Worm (Caenorhabditis elegans) whole organism, dauer: ENCODE data around the gene Y37D8A.29.

ENCODE experiments used
- unc-62 ChIP-seq: sonication (generic microtip); optimal IDR thresholded peaks from 2 replicates; lab custom pipeline; 2017; ENCODE audit warnings: missing biosample characterization, missing genetic modification reagents, missing genetic modification characterization

The Y37D8A.29 gene

DNA sequence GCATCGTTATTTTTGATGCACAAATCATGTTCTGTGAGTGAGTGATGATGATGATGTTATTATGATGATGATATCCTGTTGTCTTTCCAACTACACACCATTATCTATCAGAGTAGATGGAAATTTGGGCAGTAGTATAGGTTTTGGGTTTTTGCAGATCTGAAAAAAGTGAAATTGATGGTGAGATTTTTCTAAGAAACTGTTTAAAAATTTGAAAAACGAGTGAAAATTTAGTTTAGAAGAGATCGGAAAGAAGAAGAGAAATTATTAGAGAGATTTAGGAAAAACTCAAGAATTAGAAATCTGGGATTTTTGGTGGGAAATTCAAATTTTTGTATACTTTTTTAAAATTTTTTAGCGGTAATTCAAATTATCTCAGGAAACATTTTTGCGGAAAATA, at the start of gene Y37D8A.29, which contains the start of gene unc-71:
Y37D8A.29 (minus strand) TSS at position 101 of the 400 bp plus-strand sequence.
unc-71 (minus strand) TSS at position 159 of the 400 bp plus-strand sequence.
- TF ChIP-seq unc-62 (GFP tag; lab: Kevin White, UChicago) = no peak

DNA sequence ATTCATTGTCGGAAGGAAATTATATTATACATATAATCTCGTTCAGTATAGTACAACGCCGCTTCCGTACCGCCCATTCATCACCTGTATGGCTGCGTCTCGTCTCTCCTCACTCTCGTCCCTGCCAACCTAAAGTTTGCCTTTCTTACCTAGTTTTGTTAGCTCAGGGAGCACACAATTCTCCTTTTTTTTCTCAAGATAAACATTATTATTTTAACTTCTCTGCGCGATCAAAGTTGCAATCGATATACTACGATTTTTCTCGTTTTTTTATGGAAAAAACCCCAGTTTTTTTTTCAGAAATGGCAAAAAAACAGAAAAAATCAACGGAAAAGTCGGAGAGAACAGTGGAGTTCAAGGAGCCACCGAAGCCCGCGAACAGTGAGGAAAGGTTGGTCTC, 42.9 kb upstream of the Y37D8A.29 start, which contains the start of gene epg-3:
epg-3 (plus strand) TSS at position 301 of the 400 bp plus-strand sequence.
- TF ChIP-seq unc-62 (GFP tag; lab: Kevin White, UChicago) = no peak

DNA sequence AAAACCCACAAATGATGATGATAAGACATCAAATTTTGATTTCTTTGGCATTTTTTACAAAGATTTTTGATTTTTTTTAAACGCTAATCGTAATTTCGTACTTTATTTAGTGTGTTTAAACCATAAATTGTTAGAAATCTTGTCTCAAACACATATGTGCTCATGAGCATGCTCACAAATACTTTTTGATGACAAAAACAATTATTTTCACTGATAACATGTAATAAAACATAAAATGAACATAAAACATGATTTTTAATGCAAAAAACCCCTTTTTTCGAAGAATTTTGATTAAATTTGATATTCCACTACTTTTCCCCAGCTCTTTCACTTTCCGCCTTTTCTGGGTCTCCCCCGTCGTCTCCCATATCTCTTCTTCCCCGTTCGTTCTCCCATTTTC, 41.3 kb upstream of the Y37D8A.29 start:
- TF ChIP-seq unc-62 (GFP tag; lab: Kevin White, UChicago) = no peak

DNA sequence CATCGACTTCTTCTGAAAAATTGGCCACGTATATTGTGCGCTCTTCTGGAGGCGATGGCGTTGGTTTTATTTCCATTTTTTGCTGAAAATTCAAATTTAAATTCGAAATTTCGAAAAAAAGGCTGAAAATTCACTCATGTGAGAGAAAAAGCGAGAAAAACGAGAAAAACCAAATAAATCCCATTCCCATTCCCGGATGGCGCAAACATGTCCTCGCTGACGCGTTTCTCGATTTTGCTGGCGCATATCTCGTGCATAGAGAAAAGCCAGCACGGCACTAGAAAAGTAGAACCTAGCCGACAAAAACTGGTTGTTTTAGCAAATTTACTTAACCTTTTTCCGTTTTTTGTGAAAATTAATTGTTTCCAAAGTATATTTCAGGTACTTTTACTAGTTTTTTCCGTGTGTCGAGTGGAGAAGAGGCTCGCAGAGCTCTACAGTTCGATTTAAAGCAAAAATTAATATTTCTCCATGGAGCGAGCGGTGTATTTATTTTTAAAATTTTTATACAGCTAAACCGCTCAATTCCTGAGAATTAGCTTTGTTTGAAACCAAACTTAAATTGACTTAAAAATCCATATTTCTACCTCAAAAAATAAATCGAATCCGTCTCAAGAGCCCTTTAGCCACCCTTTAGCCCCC, 40.4 kb upstream of the Y37D8A.29 start, which contains the start of gene rbm-7:
rbm-7 (minus strand) TSS at position 82 of the 642 bp plus-strand sequence.
- no peak for TF ChIP-seq unc-62 (GFP tag; lab: Kevin White, UChicago)

DNA sequence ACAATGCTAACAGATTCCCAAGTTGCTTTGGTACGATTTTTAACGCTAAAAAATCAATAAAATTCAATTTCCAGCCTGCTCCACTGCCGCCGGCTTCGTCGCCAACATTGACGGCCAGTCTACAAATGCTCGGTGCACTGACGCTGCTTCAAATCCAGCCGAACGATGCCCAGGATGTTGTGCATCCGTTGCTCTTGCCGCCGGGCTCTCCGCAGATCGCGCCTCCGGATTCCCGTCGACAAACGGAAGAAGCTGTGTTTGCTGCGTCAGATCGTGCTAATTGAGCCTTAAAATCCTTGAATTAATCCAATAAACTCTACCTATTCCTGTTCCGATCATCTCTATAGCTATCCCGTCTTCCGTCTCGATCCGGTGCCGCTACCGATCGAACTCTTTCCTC, 39.6 kb upstream of the Y37D8A.29 start:
- TF ChIP-seq unc-62 (GFP tag; lab: Kevin White, UChicago) = no peak

DNA sequence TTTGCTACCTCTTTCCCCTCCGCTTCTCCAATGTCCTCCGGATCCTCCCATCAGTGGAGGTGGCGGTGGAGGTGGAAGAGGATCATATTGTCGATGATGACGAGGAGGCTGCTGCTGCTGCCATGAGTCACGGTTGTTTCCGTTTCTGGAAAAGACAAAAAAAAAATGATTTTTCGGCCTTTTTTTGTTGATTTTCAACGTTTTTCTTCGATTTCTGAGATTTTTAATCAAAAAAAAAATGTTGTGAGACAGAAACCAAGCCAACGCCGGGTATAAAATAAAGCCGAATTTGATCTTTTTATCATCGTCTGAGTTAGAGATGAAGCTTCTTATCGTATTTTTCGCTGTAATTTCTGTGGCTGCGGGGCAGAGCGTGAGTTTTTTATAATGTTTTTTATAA, 38.1 kb upstream of the Y37D8A.29 start, which contains the start of gene Y37D8A.19:
Y37D8A.19 (plus strand) TSS at position 301 of the 400 bp plus-strand sequence.
- no peak for TF ChIP-seq unc-62 (GFP tag; lab: Kevin White, UChicago)

DNA sequence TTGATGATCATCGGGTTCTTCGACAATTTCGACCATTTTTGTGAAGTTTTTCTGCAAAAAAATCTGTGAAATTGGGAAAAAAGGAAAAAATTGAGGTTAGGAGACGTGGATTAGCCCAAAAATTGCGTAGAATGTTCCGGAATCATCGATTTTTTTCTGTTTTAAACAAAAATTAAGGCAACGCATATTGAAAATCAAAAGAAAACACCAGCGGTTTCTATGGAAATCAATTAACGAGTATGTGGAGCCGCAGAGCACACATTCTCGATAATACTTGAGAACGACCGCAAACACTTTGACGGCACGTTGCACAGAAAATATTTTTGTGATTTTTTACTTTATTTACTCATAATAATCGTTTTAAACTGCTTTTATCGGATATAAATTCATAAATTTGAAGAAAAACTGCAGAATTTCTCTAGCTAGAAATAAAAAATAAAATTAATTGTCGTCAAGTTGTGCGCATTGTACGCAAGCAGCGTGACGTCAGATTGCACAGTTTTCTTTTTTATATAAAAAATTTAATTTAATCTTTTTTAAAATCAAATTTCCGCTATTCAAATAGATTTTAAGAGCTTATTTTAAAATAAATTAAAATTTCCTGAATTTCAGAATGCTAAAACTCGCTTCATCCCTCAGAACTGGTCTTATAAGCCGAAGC, 34.6 kb upstream of the Y37D8A.29 start, which contains the start of the genes npp-25 and mrps-10:
npp-25 (minus strand) TSS at position 51 of the 661 bp plus-strand sequence.
mrps-10 (plus strand) TSS at position 611 of the 661 bp plus-strand sequence.
- no peak for TF ChIP-seq unc-62 (GFP tag; lab: Kevin White, UChicago)

DNA sequence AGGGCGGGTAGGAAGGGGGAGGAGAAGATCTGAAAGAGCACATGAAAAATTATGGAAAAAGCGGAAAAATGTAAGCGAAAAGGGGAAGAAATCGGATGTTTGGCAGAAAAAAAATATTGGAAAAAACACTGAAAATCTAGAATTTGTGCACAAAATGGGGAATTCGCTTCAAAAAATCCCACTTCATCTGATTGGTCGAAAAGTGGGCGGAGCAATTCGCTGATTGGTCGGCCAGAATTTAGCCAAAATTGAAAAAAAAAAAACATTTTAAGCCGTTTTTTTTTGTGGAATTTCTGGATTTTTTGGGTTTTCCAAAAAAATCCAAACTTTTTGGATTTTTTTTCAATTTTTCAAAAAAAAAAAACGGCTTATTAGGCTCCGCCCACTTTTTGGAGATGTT, 29.3 kb upstream of the Y37D8A.29 start:
- TF ChIP-seq unc-62 (GFP tag; lab: Kevin White, UChicago) = no peak

DNA sequence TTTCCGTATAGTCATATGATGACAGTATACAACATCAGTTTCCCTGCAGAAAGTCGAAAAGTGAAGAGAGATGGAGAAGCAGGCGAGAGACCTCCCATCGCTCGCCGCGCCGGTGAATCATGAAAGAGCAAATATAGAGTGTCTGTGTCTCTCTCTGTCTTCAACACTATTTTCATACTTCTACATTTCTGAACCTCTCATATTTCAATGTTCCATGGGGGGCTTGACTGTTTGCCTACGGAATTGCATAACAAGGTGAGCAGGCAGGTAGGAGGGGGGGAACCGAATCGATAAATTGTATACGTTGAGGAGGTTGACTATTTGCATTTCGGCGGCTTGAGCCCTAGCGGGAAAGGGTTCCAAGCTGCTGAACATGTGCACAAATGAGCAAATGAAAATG, 28.4 kb upstream of the Y37D8A.29 start:
- TF ChIP-seq unc-62 (GFP tag; lab: Kevin White, UChicago) = no peak

DNA sequence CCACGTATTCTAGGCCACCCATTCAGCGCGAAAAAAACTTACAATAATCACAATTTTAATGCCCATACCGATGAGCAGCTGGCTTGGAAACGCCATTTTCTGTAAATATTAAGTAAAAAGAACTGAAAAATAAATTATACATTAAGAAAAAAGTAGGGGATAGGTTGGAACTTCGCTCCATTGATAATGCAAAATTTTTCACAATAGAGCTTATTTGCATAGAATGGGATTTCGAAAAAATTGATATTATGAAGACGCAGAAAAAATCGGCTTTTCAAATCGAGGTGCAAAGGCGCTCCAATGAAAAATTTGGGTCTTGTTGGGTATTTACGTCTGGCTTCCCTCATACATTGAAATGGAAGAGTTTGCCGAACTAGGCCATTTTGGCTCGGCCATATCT, 27.1 kb upstream of the Y37D8A.29 start, which contains the start of gene Y37D8A.16:
Y37D8A.16 (minus strand) TSS at position 101 of the 400 bp plus-strand sequence.
- TF ChIP-seq unc-62 (GFP tag; lab: Kevin White, UChicago) = no peak

DNA sequence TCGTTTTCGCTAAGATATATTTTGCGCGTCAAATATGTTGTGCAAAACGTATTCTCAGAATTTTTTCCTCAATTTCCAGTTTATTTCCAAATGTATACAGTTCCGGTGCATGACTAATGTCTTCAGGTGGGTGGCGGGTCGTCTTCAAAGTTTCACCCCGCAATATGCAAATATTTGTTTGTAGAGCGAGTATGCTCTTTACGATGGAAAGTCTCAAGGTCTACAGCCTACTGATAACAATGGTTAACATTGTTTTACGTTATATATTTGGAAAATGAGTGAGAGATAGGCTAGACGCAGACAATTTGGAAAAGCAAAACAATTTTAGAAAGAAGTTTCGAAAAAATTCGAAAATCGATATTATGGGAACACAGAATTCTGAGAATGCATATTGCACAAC, 26.4 kb upstream of the Y37D8A.29 start:
- no peak for TF ChIP-seq unc-62 (GFP tag; lab: Kevin White, UChicago)

DNA sequence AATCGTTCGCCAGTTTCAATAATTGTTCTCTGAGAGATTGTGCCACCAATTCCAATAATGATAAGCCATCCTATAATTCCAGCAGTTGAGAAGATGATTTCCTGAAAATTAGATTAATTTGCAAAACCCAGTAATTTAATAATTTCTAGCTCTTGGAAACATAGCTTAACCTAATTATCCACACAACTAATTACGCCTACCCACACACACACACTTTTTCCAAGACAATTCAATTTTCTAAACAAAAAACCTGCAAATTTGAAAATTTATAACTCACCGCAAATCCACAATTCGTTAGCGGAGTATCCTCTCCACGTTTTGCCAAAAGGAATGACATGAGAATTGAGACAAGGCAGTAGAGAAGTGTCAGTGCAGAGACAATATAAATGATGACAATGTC, 25.0 kb upstream of the Y37D8A.29 start:
- no peak for TF ChIP-seq unc-62 (GFP tag; lab: Kevin White, UChicago)

DNA sequence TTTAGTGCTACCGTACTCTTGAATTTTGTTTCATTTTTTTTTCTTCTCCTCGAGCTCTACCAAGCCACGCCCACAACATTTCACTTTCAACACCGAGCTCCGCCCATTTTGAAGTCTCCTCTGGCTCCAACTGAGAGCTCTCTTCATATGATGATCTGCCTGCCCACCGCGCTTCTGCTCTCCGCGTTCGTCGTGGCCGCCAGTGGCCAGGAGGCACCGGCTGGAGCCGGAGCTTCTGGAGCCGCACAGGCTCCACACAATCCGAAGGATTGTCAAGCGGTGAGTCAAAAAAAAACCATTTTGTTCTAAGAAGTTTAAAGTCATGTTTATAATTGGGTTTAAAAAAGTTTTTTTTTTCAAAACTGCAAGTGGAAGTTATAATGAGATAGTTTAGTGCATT, 18.9 kb upstream of the Y37D8A.29 start, which contains the start of gene flp-14:
flp-14 (plus strand) TSS at position 146 of the 400 bp plus-strand sequence.
- no peak for TF ChIP-seq unc-62 (GFP tag; lab: Kevin White, UChicago)

DNA sequence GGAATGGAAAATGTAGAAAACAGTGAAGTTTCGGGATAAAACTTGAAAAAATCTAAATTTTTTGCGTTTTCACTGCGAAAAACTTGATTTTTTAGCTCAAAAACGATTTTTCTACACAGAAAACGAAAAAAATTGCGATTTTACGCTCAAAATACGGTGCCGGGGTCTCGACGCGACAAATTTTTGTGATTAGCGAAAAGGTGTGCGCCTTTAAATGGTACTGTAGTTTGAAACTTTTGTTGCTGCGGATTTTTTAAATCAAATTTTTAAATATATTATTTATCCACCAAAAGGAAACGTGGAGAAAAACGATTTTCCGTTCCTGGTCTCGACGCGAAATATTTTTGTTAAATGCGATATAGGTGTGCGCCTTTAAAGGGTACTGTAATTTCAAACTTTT, 15.7 kb upstream of the Y37D8A.29 start:
- TF ChIP-seq unc-62 (GFP tag; lab: Kevin White, UChicago) = no peak

DNA sequence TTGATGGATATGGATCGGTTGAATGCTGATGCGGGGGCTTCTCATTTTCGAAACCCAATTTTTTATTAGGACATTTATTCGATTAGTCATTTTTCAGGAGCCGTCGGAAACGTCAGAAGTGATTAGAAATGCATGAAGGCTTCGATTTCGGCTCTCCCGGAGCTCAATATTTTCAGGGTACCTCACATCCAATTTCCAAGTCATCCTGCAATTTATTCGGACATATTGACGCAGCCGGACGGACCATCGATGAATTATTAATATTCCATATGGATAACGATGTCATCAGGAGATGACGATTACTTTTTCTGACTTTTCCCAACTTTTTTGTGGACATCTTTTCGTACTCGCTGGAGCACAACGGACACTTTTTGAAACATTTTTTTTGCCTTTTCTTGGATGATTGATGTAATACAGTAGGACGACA, 15.1 kb upstream of the Y37D8A.29 start:
- TF ChIP-seq unc-62 (GFP tag; lab: Kevin White, UChicago) = no peak

DNA sequence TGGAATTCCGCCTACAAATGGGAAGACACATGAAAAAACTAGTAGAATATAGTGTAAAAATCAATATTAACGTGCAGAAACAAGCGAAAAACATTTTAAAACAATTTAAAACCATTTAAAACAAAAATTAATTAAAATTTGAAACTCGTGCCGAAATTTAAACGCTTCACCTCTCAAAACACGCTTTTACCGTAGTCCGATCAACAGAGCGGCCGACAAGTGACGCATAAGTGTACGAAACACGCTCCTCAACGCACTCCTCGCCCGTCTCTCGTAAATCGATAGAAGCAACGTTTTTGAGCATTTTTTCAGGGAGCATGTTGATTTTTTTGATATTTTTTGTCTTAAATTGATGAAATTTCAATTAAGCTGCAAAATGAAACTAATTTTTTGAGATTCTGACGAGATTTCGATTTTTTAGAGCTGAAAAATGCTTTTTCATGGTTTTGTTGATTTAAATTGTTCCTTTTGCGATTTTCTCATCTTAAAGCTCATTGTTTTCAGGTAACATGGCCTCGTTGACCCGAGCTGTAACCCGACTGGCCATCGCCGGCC, 13.6 kb upstream of the Y37D8A.29 start, which contains the start of gene cox-5A:
cox-5A (plus strand) TSS at position 505 of the 555 bp plus-strand sequence.
- TF ChIP-seq unc-62 (GFP tag; lab: Kevin White, UChicago) = no peak
